Fruit fly (Drosophila melanogaster) whole organism, embryonic: ENCODE data around the gene Hydr2.

Experiments used
- Bgb ChIP-seq: fragments of 200-800 bp; sonication (Bioruptor generic); IDR thresholded peaks from 2 replicates; pipeline ENCODE4 v1.3.6; 2022; ENCODE audit warnings: missing biosample characterization, missing genetic modification characterization; ENCODE audit not compliant: partially characterized antibody
- CG12769 ChIP-seq: fragments of 200-800 bp; sonication (Bioruptor generic); optimal IDR thresholded peaks from 2 replicates; lab custom pipeline; 2019; ENCODE audit warnings: missing biosample characterization, mild to moderate bottlenecking, missing genetic modification characterization, moderate library complexity
- CG13287 ChIP-seq: fragments of 200-800 bp; sonication (Bioruptor generic); IDR thresholded peaks from 2 replicates; pipeline ENCODE4 v1.3.6; 2022; ENCODE audit warnings: missing biosample characterization, missing genetic modification characterization; ENCODE audit not compliant: partially characterized antibody
- CG14710 ChIP-seq: fragments of 200-800 bp; sonication (Bioruptor generic); optimal IDR thresholded peaks from 3 replicates; lab custom pipeline; 2019; ENCODE audit warnings: missing biosample characterization, mild to moderate bottlenecking, missing genetic modification characterization, moderate library complexity
- CG14860 ChIP-seq: fragments of 200-800 bp; sonication (Bioruptor generic); IDR thresholded peaks from 3 replicates; pipeline ENCODE4 v1.3.6; 2022; ENCODE audit warnings: missing biosample characterization, missing genetic modification characterization; ENCODE audit not compliant: partially characterized antibody
- CG1603 ChIP-seq: fragments of 200-800 bp; sonication (Bioruptor generic); optimal IDR thresholded peaks from 2 replicates; lab custom pipeline; 2019; ENCODE audit warnings: missing biosample characterization, mild to moderate bottlenecking, missing genetic modification characterization, moderate library complexity
- CG17802 ChIP-seq: fragments of 200-800 bp; sonication (Bioruptor generic); optimal IDR thresholded peaks from 2 replicates; lab custom pipeline; 2018; ENCODE audit warnings: missing biosample characterization, mild to moderate bottlenecking, missing genetic modification characterization, moderate library complexity
- CG18764 ChIP-seq: fragments of 200-800 bp; sonication (Bioruptor generic); optimal IDR thresholded peaks from 3 replicates; lab custom pipeline; 2016; ENCODE audit warnings: missing biosample characterization, missing genetic modification characterization
- CG2199 ChIP-seq: fragments of 200-800 bp; sonication (Bioruptor generic); IDR thresholded peaks from 3 replicates; pipeline ENCODE4 v1.3.6; 2022; ENCODE audit warnings: missing biosample characterization, missing genetic modification characterization
- CG2678 ChIP-seq: fragments of 200-800 bp; sonication (Bioruptor generic); optimal IDR thresholded peaks from 3 replicates; lab custom pipeline; 2019; ENCODE audit warnings: missing biosample characterization, mild to moderate bottlenecking, missing genetic modification characterization, moderate library complexity
- CG34224 ChIP-seq: fragments of 200-800 bp; sonication (Bioruptor generic); IDR thresholded peaks from 3 replicates; pipeline ENCODE4 v1.3.6; 2022; ENCODE audit warnings: missing biosample characterization, missing genetic modification characterization; ENCODE audit not compliant: partially characterized antibody
- CG34376 ChIP-seq: fragments of 200-800 bp; sonication (Bioruptor generic); optimal IDR thresholded peaks from 2 replicates; lab custom pipeline; 2018; ENCODE audit warnings: missing biosample characterization, mild to moderate bottlenecking, missing genetic modification characterization
- CG8281 ChIP-seq: fragments of 200-800 bp; sonication (Bioruptor generic); optimal IDR thresholded peaks from 2 replicates; lab custom pipeline; 2018; ENCODE audit warnings: missing biosample characterization, mild to moderate bottlenecking, missing genetic modification characterization, moderate library complexity
- Hr39 ChIP-seq: fragments of >200 bp; optimal IDR thresholded peaks from 2 replicates; lab custom pipeline; 2017
- MBD-R2 ChIP-seq: fragments of 200-800 bp; sonication (Bioruptor generic); IDR thresholded peaks from 2 replicates; pipeline ENCODE4 v1.3.6; 2022; ENCODE audit warnings: missing biosample characterization, missing genetic modification characterization
- PHDP ChIP-seq: fragments of 200-800 bp; sonication (Bioruptor generic); optimal IDR thresholded peaks from 3 replicates; lab custom pipeline; 2018; ENCODE audit warnings: missing biosample characterization, mild to moderate bottlenecking, missing genetic modification characterization, moderate library complexity
- Pdp1 ChIP-seq, 2 experiments: fragments of 200-800 bp; sonication (Bioruptor generic); optimal IDR thresholded peaks; 3 replicates each; lab custom pipeline; 2016; ENCODE audit warnings: missing biosample characterization in 2 of 2, missing genetic modification characterization in 2 of 2, mild to moderate bottlenecking in 1 of 2, moderate library complexity in 1 of 2
- Rfx ChIP-seq: fragments of 200-800 bp; sonication (Bioruptor generic); IDR thresholded peaks from 2 replicates; pipeline ENCODE4 v1.3.6; 2022; ENCODE audit warnings: missing biosample characterization, missing genetic modification characterization
- Scr ChIP-seq: fragments of 200-800 bp; sonication (Bioruptor generic); IDR thresholded peaks from 2 replicates; pipeline ENCODE4 v1.3.6; 2022; ENCODE audit warnings: missing biosample characterization, missing genetic modification characterization; ENCODE audit not compliant: partially characterized antibody
- TFAM ChIP-seq: fragments of 200-800 bp; sonication (Bioruptor generic); optimal IDR thresholded peaks from 2 replicates; lab custom pipeline; 2017; ENCODE audit warnings: missing biosample characterization, missing genetic modification characterization, inconsistent platforms
- amos ChIP-seq: fragments of 200-800 bp; sonication (Bioruptor generic); IDR thresholded peaks from 2 replicates; pipeline ENCODE4 v1.3.6; 2022; ENCODE audit warnings: missing biosample characterization, missing genetic modification characterization; ENCODE audit not compliant: partially characterized antibody
- ato ChIP-seq: fragments of 200-800 bp; sonication (Bioruptor generic); IDR thresholded peaks from 2 replicates; pipeline ENCODE4 v1.3.6; 2022; ENCODE audit warnings: missing biosample characterization, missing genetic modification characterization; ENCODE audit not compliant: partially characterized antibody
- bbx ChIP-seq: fragments of 200-800 bp; sonication (Bioruptor generic); IDR thresholded peaks from 2 replicates; pipeline ENCODE4 v1.3.6; 2022; ENCODE audit warnings: missing biosample characterization, missing genetic modification characterization; ENCODE audit not compliant: partially characterized antibody
- chinmo ChIP-seq: fragments of 200-800 bp; sonication (Bioruptor generic); IDR thresholded peaks from 4 replicates; pipeline ENCODE4 v1.3.6; 2022; ENCODE audit warnings: missing biosample characterization, missing genetic modification characterization; ENCODE audit not compliant: partially characterized antibody
- chm ChIP-seq: fragments of 200-800 bp; sonication (Bioruptor generic); IDR thresholded peaks from 2 replicates; pipeline ENCODE4 v1.3.6; 2022; ENCODE audit warnings: missing biosample characterization, missing genetic modification characterization
- crol ChIP-seq: fragments of 200-800 bp; sonication (Bioruptor generic); IDR thresholded peaks from 2 replicates; pipeline ENCODE4 v1.3.6; 2022; ENCODE audit warnings: missing biosample characterization, missing genetic modification characterization
- dpn ChIP-seq, 2 experiments: fragments of 200-800 bp; sonication (Bioruptor generic); optimal IDR thresholded peaks; 3 replicates each; lab custom pipeline; 2016; ENCODE audit warnings: missing biosample characterization in 2 of 2, missing genetic modification characterization in 2 of 2
- eve ChIP-seq, 2 experiments: fragments of >200 bp; optimal IDR thresholded peaks; 2 replicates each; lab custom pipeline; 2017; ENCODE audit warnings: missing biosample characterization in 2 of 2, missing genetic modification characterization in 2 of 2
- exex ChIP-seq: fragments of 200-800 bp; sonication (Bioruptor generic); optimal IDR thresholded peaks from 4 replicates; lab custom pipeline; 2018; ENCODE audit warnings: missing biosample characterization, mild to moderate bottlenecking, missing genetic modification characterization, moderate library complexity
- gem ChIP-seq: fragments of 200-800 bp; sonication (Bioruptor generic); optimal IDR thresholded peaks from 2 replicates; lab custom pipeline; 2019; ENCODE audit warnings: missing biosample characterization, mild to moderate bottlenecking, missing genetic modification characterization, moderate library complexity
- inv ChIP-seq: fragments of 200-800 bp; sonication (Bioruptor generic); IDR thresholded peaks from 2 replicates; pipeline ENCODE4 v1.3.6; 2022; ENCODE audit warnings: missing biosample characterization, missing genetic modification characterization; ENCODE audit not compliant: partially characterized antibody
- lov ChIP-seq, 2 experiments: fragments of 200-800 bp in 1 of 2; fragments of >200 bp in 1 of 2; sonication (Bioruptor generic) in 1 of 2; IDR thresholded peaks in 1 of 2; optimal IDR thresholded peaks in 1 of 2; 2 replicates in 1 of 2; 3 replicates in 1 of 2; pipeline versions ENCODE4 v1.3.6 to Lab custom; 2017 to 2022; ENCODE audit warnings: missing biosample characterization in 1 of 2, missing genetic modification characterization in 1 of 2
- mirr ChIP-seq: fragments of 200-800 bp; sonication (Bioruptor generic); optimal IDR thresholded peaks from 3 replicates; lab custom pipeline; 2018; ENCODE audit warnings: missing biosample characterization, mild to moderate bottlenecking, missing genetic modification characterization
- nerfin-2 ChIP-seq: fragments of 200-800 bp; sonication (Bioruptor generic); IDR thresholded peaks from 2 replicates; pipeline ENCODE4 v1.3.6; 2022; ENCODE audit warnings: missing biosample characterization, missing genetic modification characterization; ENCODE audit not compliant: partially characterized antibody
- psq ChIP-seq: fragments of 200-800 bp; sonication (Bioruptor generic); optimal IDR thresholded peaks from 2 replicates; lab custom pipeline; 2017; ENCODE audit warnings: missing biosample characterization, missing genetic modification characterization
- ro ChIP-seq: fragments of 200-800 bp; sonication (Bioruptor generic); IDR thresholded peaks from 2 replicates; pipeline ENCODE4 v1.3.6; 2022; ENCODE audit warnings: missing biosample characterization, missing genetic modification characterization
- scrt ChIP-seq: fragments of 200-800 bp; sonication (Bioruptor generic); optimal IDR thresholded peaks from 2 replicates; lab custom pipeline; 2018; ENCODE audit warnings: missing biosample characterization, mild to moderate bottlenecking, missing genetic modification characterization, moderate library complexity
- sd ChIP-seq: fragments of 200-800 bp; sonication (Bioruptor generic); optimal IDR thresholded peaks from 3 replicates; lab custom pipeline; 2018; ENCODE audit warnings: missing biosample characterization, mild to moderate bottlenecking, missing genetic modification characterization, moderate library complexity
- sug ChIP-seq: fragments of 200-800 bp; optimal IDR thresholded peaks from 2 replicates; lab custom pipeline; 2019; ENCODE audit warnings: missing biosample characterization, mild to moderate bottlenecking, missing genetic modification characterization, moderate library complexity
- tna ChIP-seq: fragments of 200-800 bp; sonication (Bioruptor generic); IDR thresholded peaks from 2 replicates; pipeline ENCODE4 v1.3.6; 2022; ENCODE audit warnings: missing biosample characterization, missing genetic modification characterization; ENCODE audit not compliant: partially characterized antibody
- zen2 ChIP-seq: fragments of 200-800 bp; sonication (Bioruptor generic); IDR thresholded peaks from 3 replicates; pipeline ENCODE4 v1.3.6; 2022; ENCODE audit warnings: missing biosample characterization, missing genetic modification characterization; ENCODE audit not compliant: partially characterized antibody

Gene Hydr2

dm6 chr2L:3164257-3165021 is 994 bp downstream of the Hydr2 start (continued):
- TF ChIP-seq gem (tag; lab: Kevin White, UChicago), result no peak
- no peak for TF ChIP-seq PHDP
- TF ChIP-seq eve (GFP tag; optimal IDR thresholded peaks at IDR 0.05; lab: Kevin White, UChicago), result peak in 1 of 2 experiments; percentile 26
- TF ChIP-seq Hr39, result no peak
- TF ChIP-seq CG14710 (tag; lab: Kevin White, UChicago), result no peak
- TF ChIP-seq CG1603 (tag; lab: Kevin White, UChicago), result no peak

- TF ChIP-seq CG12769 (peak; percentile 65), sd (tag; lab: Kevin White, UChicago) (peak; percentile 10), TFAM (GFP tag; lab: Kevin White, UChicago) (no peak), CG34376 (GFP tag; lab: Kevin White, UChicago) (peak; percentile 47), lov (optimal IDR thresholded peaks at IDR 0.05; lab: Kevin White, UChicago) (no peak), lov (GFP tag; IDR thresholded peaks at IDR 0.05; lab: Robert Waterston, UW) (0 out of 3 replicates have a peak, but pooled peaks have one; percentile 22), Rfx (peak; percentile 31; the same call in 1 of the 2 replicates), CG2199 (GFP tag; lab: Robert Waterston, UW) (0 out of 3 replicates have a peak, but pooled peaks have one; percentile 28), CG2678 (tag; lab: Kevin White, UChicago) (no peak), CG34224 (0 out of 3 replicates have a peak, but pooled peaks have one; percentile 32), CG14860 (0 out of 3 replicates have a peak, but pooled peaks have one; percentile 24), Pdp1 (GFP tag; optimal IDR thresholded peaks at IDR 0.05; lab: Kevin White, UChicago) (peak in 1 of 2 experiments; percentile 97), chinmo (0 out of 4 replicates have a peak, but pooled peaks have one; percentile 51), exex (tag; lab: Kevin White, UChicago) (peak; percentile 70), mirr (GFP tag; lab: Kevin White, UChicago) (peak; percentile 24), amos (GFP tag; lab: Robert Waterston, UW) (no peak; the same call in 1 of the 2 replicates), sug (tag; lab: Kevin White, UChicago) (peak; percentile 36), dpn (GFP tag; optimal IDR thresholded peaks at IDR 0.05; lab: Kevin White, UChicago) (no peak), scrt (no peak), CG8281 (tag; lab: Kevin White, UChicago) (no peak), crol (GFP tag; lab: Robert Waterston, UW) (peak; percentile 55; the same call in 1 of the 2 replicates)
These were observed 1.7 kb downstream of the Hydr2 start for dm6 chr2L:3165022-3165647.

dm6 chr2L:3166710-3167109 is 3.3 kb downstream of the Hydr2 start:
- TF ChIP-seq MBD-R2 (no peak), CG17802 (tag; lab: Kevin White, UChicago) (no peak), psq (GFP tag; lab: Kevin White, UChicago) (no peak), gem (tag; lab: Kevin White, UChicago) (no peak), ro (GFP tag; lab: Robert Waterston, UW) (no peak), CG18764 (GFP tag; lab: Kevin White, UChicago) (no peak)
- TF ChIP-seq, all 482 proteins: peak for 0

- TF ChIP-seq CG34224 (peak; percentile 71), Scr (GFP tag; lab: Robert Waterston, UW) (peak; percentile 74), zen2 (GFP tag; lab: Robert Waterston, UW) (peak; percentile 77; the same call in 2 of the 3 replicates), bbx (peak; percentile 91), chm (peak; percentile 25; the same call in 1 of the 2 replicates), tna (GFP tag; lab: Robert Waterston, UW) (peak; percentile 88), CG13287 (peak; percentile 56; the same call in 1 of the 2 replicates), ato (GFP tag; lab: Robert Waterston, UW) (peak; percentile 75; the same call in 1 of the 2 replicates), nerfin-2 (peak; percentile 89), inv (peak; percentile 40; the same call in 1 of the 2 replicates), Bgb (peak; percentile 87)
These were observed 6.0 kb downstream of the Hydr2 start for dm6 chr2L:3169416-3169815.
